Worm (Caenorhabditis elegans) whole organism, late embryonic: ENCODE data around the gene R05H11.2.
A peak's percentile ranks its signal among the peaks of the same experiment; 100 is the strongest.

ENCODE experiments used
- C38D4.7 ChIP-seq: fragments of 200-800 bp; sonication (Bioruptor generic); optimal IDR thresholded peaks from 2 replicates; lab custom pipeline; 2018; ENCODE audit warnings: mild to moderate bottlenecking, missing genetic modification characterization, moderate library complexity, missing compliant biosample characterization
- F13H6.1 ChIP-seq: sonication (generic microtip); optimal IDR thresholded peaks from 2 replicates; lab custom pipeline; 2016; ENCODE audit warnings: missing genetic modification characterization, missing compliant biosample characterization
- K02D7.2 ChIP-seq: sonication (generic microtip); optimal IDR thresholded peaks from 2 replicates; lab custom pipeline; 2017; ENCODE audit warnings: mild to moderate bottlenecking, missing genetic modification characterization, missing compliant biosample characterization
- K09A11.1 ChIP-seq: sonication (generic microtip); optimal IDR thresholded peaks from 2 replicates; lab custom pipeline; 2017; ENCODE audit warnings: antibody characterized with exemption, mild to moderate bottlenecking, missing genetic modification characterization, missing compliant biosample characterization; ENCODE audit not compliant: insufficient read depth
- ahr-1 ChIP-seq: sonication (generic microtip); optimal IDR thresholded peaks from 2 replicates; lab custom pipeline; 2016; ENCODE audit warnings: missing genetic modification characterization, missing compliant biosample characterization
- ceh-19 ChIP-seq: fragments of 200-800 bp; sonication (Bioruptor generic); optimal IDR thresholded peaks from 2 replicates; lab custom pipeline; 2018; ENCODE audit warnings: mild to moderate bottlenecking, missing genetic modification characterization, missing compliant biosample characterization
- ceh-2 ChIP-seq: sonication (generic microtip); optimal IDR thresholded peaks from 2 replicates; lab custom pipeline; 2016; ENCODE audit warnings: missing genotype, missing genetic modification characterization, missing compliant biosample characterization
- ceh-22 ChIP-seq: sonication (generic microtip); optimal IDR thresholded peaks from 2 replicates; lab custom pipeline; 2017; ENCODE audit warnings: missing biosample characterization, missing genetic modification characterization
- ceh-24 ChIP-seq: sonication (generic microtip); optimal IDR thresholded peaks from 2 replicates; lab custom pipeline; 2016; ENCODE audit warnings: mild to moderate bottlenecking, missing genetic modification characterization, missing compliant biosample characterization
- ceh-34 ChIP-seq: sonication (generic microtip); optimal IDR thresholded peaks from 2 replicates; lab custom pipeline; 2016; ENCODE audit warnings: mild to moderate bottlenecking, missing genetic modification characterization, missing compliant biosample characterization
- ceh-45 ChIP-seq: fragments of 200-800 bp; sonication (Bioruptor generic); IDR thresholded peaks from 2 replicates; pipeline ENCODE4 v1.3.6; 2022; ENCODE audit warnings: missing genetic modification reagents, missing genetic modification characterization, missing compliant biosample characterization
- ceh-48 ChIP-seq: sonication (generic microtip); optimal IDR thresholded peaks from 2 replicates; lab custom pipeline; 2016; ENCODE audit warnings: missing genetic modification characterization, inconsistent platforms, missing compliant biosample characterization
- ceh-6 ChIP-seq: fragments of 200-800 bp; sonication (Bioruptor generic); optimal IDR thresholded peaks from 2 replicates; lab custom pipeline; 2018; ENCODE audit warnings: mild to moderate bottlenecking, missing genetic modification characterization, missing compliant biosample characterization
- ceh-9 ChIP-seq: sonication (generic microtip); optimal IDR thresholded peaks from 2 replicates; lab custom pipeline; 2016; ENCODE audit warnings: mild to moderate bottlenecking, missing genetic modification characterization, inconsistent platforms, missing compliant biosample characterization
- dve-1 ChIP-seq: sonication (generic microtip); optimal IDR thresholded peaks from 2 replicates; lab custom pipeline; 2017; ENCODE audit warnings: antibody characterized with exemption, mild to moderate bottlenecking, missing genetic modification characterization, missing compliant biosample characterization
- elt-2 ChIP-seq: sonication (generic microtip); optimal IDR thresholded peaks from 2 replicates; lab custom pipeline; 2016; ENCODE audit warnings: missing genetic modification reagents, missing genetic modification characterization, missing compliant biosample characterization
- eyg-1 ChIP-seq: sonication (generic microtip); optimal IDR thresholded peaks from 2 replicates; lab custom pipeline; 2016; ENCODE audit warnings: missing genotype, missing genetic modification characterization, missing compliant biosample characterization
- fax-1 ChIP-seq: sonication (generic microtip); optimal IDR thresholded peaks from 2 replicates; lab custom pipeline; 2016; ENCODE audit warnings: missing genotype, missing genetic modification characterization, missing compliant biosample characterization
- fkh-6 ChIP-seq: sonication (generic microtip); optimal IDR thresholded peaks from 2 replicates; lab custom pipeline; 2016; ENCODE audit warnings: missing genetic modification characterization, missing compliant biosample characterization
- hlh-15 ChIP-seq: sonication (generic microtip); optimal IDR thresholded peaks from 2 replicates; lab custom pipeline; 2016; ENCODE audit warnings: missing genetic modification characterization, missing compliant biosample characterization
- hlh-30 ChIP-seq: sonication (generic microtip); optimal IDR thresholded peaks from 2 replicates; lab custom pipeline; 2017; ENCODE audit warnings: antibody characterized with exemption, missing genetic modification characterization, missing compliant biosample characterization; ENCODE audit not compliant: insufficient read depth
- madf-2 ChIP-seq: sonication (generic microtip); optimal IDR thresholded peaks from 2 replicates; lab custom pipeline; 2017; ENCODE audit warnings: missing genetic modification characterization, missing compliant biosample characterization
- mec-3 ChIP-seq: sonication (generic microtip); optimal IDR thresholded peaks from 2 replicates; lab custom pipeline; 2016; ENCODE audit warnings: borderline replicate concordance, missing genetic modification characterization, missing compliant biosample characterization
- nfya-1 ChIP-seq: sonication (generic microtip); optimal IDR thresholded peaks from 2 replicates; lab custom pipeline; 2017; ENCODE audit warnings: missing genetic modification characterization, mild to moderate bottlenecking, missing compliant biosample characterization, antibody characterized with exemption, moderate library complexity
- nhr-11 ChIP-seq: fragments of 150-350 bp; optimal IDR thresholded peaks from 2 replicates; lab custom pipeline; 2014; ENCODE audit warnings: missing biosample characterization, missing genetic modification characterization
- pat-9 ChIP-seq: fragments of 200-800 bp; sonication (Bioruptor generic); optimal IDR thresholded peaks from 2 replicates; lab custom pipeline; 2018; ENCODE audit warnings: mild to moderate bottlenecking, missing genetic modification characterization, moderate library complexity, missing compliant biosample characterization
- pax-1 ChIP-seq: fragments of 150-350 bp; optimal IDR thresholded peaks from 2 replicates; lab custom pipeline; 2014; ENCODE audit warnings: missing biosample characterization, missing genetic modification characterization
- pha-2 ChIP-seq: sonication (generic microtip); optimal IDR thresholded peaks from 2 replicates; lab custom pipeline; 2017; ENCODE audit warnings: mild to moderate bottlenecking, missing genetic modification characterization, missing compliant biosample characterization
- pha-4 ChIP-seq: fragments of 150-350 bp; optimal IDR thresholded peaks from 2 replicates; lab custom pipeline; 2018; ENCODE audit warnings: missing biosample characterization, missing genetic modification reagents, missing genetic modification characterization
- pros-1 ChIP-seq: fragments of 150-350 bp; optimal IDR thresholded peaks from 2 replicates; lab custom pipeline; 2014; ENCODE audit warnings: missing biosample characterization, missing genetic modification reagents, missing genetic modification characterization
- ref-2 ChIP-seq: sonication (generic microtip); optimal IDR thresholded peaks from 2 replicates; lab custom pipeline; 2016; ENCODE audit warnings: missing genetic modification characterization, missing compliant biosample characterization
- rnt-1 ChIP-seq: sonication (generic microtip); optimal IDR thresholded peaks from 2 replicates; lab custom pipeline; 2016; ENCODE audit warnings: missing genetic modification characterization, missing compliant biosample characterization
- sdc-2 ChIP-seq: sonication (generic microtip); optimal IDR thresholded peaks from 2 replicates; lab custom pipeline; 2016; ENCODE audit warnings: missing genotype, missing genetic modification characterization, missing compliant biosample characterization
- sox-4 ChIP-seq: sonication (generic microtip); optimal IDR thresholded peaks from 2 replicates; lab custom pipeline; 2017; ENCODE audit warnings: mild to moderate bottlenecking, missing genetic modification characterization, inconsistent platforms, missing compliant biosample characterization
- syd-9 ChIP-seq: sonication (generic microtip); optimal IDR thresholded peaks from 2 replicates; lab custom pipeline; 2016; ENCODE audit warnings: mild to moderate bottlenecking, missing genetic modification characterization, moderate library complexity, missing compliant biosample characterization
- tbx-2 ChIP-seq: sonication (generic microtip); optimal IDR thresholded peaks from 2 replicates; lab custom pipeline; 2016; ENCODE audit warnings: missing genetic modification characterization, missing compliant biosample characterization
- unc-42 ChIP-seq: sonication (generic microtip); optimal IDR thresholded peaks from 2 replicates; lab custom pipeline; 2016; ENCODE audit warnings: missing genotype, missing genetic modification characterization, missing compliant biosample characterization
- unc-55 ChIP-seq: sonication (generic microtip); optimal IDR thresholded peaks from 2 replicates; lab custom pipeline; 2017; ENCODE audit warnings: missing biosample characterization, missing genetic modification reagents, missing genetic modification characterization
- unc-86 ChIP-seq: sonication (generic microtip); optimal IDR thresholded peaks from 2 replicates; lab custom pipeline; 2016; ENCODE audit warnings: missing genetic modification characterization, missing compliant biosample characterization
- ztf-16 ChIP-seq: sonication (generic microtip); optimal IDR thresholded peaks from 2 replicates; lab custom pipeline; 2017; ENCODE audit warnings: missing genetic modification characterization, missing compliant biosample characterization

Gene R05H11.2

ce11 chrIII:6819322-6819901 is 21.3 kb downstream of the R05H11.2 start, which contains the start of gene F28F5.6:
Gene F28F5.6 (minus strand): TSS chrIII:6819372.
- TF ChIP-seq unc-42 (tag; lab: Kevin White, UChicago) (no peak), tbx-2 (tag; lab: Kevin White, UChicago) (no peak), dve-1 (tag; lab: Kevin White, UChicago) (no peak), K09A11.1 (tag; lab: Kevin White, UChicago) (no peak), ref-2 (tag; lab: Kevin White, UChicago) (no peak), pax-1 (tag; lab: Kevin White, UChicago) (no peak), elt-2 (tag; lab: Kevin White, UChicago) (peak; percentile 68)

DNA sequence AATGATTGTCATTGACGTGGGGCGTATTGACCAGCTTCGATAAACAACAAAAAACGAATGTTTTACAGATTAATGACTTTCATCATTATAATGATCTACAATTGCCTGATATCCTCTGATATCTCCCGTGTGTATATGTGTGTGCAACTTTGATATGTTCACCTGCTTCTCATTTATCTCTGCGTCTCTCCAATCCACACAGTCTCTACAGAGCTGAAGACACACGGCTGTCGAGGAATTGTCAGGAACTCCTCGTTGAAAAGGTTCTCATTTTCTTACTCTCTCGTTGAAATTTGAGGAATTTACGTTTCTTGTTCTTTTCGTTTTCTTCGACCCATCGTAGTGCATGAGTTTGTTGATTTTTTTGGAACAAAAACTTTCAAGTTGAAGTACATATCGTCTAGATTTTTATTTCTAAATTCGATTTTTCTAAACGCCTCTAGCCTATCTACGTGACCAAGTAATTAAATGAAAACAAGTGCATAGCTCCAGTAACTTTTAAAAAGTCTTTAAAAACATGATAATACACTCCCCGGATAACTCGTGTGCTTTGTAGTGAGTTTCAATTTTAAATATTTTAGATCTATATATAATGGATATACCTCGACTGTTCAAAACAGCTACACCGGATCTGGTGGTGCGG is 22.4 kb downstream of the R05H11.2 start, which contains the start of gene ten-1:
TSS of gene ten-1 (plus strand) at position 593 of the 643 bp plus-strand sequence.
- TF ChIP-seq unc-55 (GFP tag; lab: Kevin White, UChicago) (peak; percentile 69), pha-2 (tag; lab: Kevin White, UChicago) (no peak)
- TF ChIP-seq, all 69 proteins: peak for 1

DNA sequence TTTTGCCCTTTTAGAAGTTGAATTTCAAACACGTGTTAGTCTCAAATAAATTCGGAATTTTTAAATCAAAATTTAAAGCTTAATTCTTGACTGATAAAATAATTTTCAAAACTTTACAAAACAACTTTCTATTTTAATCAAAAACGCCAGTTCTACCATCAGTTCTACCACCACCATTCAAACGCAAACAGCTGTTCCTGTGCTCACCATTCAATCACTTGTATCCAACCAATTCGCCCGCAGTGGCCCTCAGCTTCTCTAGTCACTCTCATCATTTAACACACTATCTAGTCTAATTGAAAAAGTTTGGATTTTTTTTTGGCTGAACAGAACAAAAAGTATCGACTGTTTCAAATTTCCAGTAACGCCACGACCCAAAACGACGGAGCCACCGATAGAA is 24.7 kb downstream of the R05H11.2 start:
- TF ChIP-seq hlh-15 (tag; lab: Kevin White, UChicago) = no peak
- TF ChIP-seq elt-2 (tag; lab: Kevin White, UChicago) = no peak
- TF ChIP-seq rnt-1 (tag; lab: Kevin White, UChicago) = no peak
- TF ChIP-seq mec-3 = no peak
- TF ChIP-seq ceh-22 (tag; lab: Kevin White, UChicago) = no peak
- TF ChIP-seq ahr-1 (tag; lab: Kevin White, UChicago) = no peak
- TF ChIP-seq pat-9 (tag; lab: Kevin White, UChicago) = no peak
- no peak for TF ChIP-seq unc-42 (tag; lab: Kevin White, UChicago)

ce11 chrIII:6826137-6826536 is 28.0 kb downstream of the R05H11.2 start:
- TF ChIP-seq F13H6.1 (tag; lab: Kevin White, UChicago) = no peak
- no peak for TF ChIP-seq K02D7.2 (tag; lab: Kevin White, UChicago)
- TF ChIP-seq madf-2 = no peak
- no peak for TF ChIP-seq ceh-24 (tag; lab: Kevin White, UChicago)
- TF ChIP-seq fax-1 (tag; lab: Kevin White, UChicago) = no peak
- no peak for TF ChIP-seq sdc-2
- TF ChIP-seq hlh-30 (tag; lab: Kevin White, UChicago) = peak; percentile 24
- TF ChIP-seq pros-1 = no peak
- TF ChIP-seq ceh-19 = no peak
- peak; percentile 50 for TF ChIP-seq elt-2 (tag; lab: Kevin White, UChicago)
- TF ChIP-seq, all 69 proteins: peak for 2

DNA sequence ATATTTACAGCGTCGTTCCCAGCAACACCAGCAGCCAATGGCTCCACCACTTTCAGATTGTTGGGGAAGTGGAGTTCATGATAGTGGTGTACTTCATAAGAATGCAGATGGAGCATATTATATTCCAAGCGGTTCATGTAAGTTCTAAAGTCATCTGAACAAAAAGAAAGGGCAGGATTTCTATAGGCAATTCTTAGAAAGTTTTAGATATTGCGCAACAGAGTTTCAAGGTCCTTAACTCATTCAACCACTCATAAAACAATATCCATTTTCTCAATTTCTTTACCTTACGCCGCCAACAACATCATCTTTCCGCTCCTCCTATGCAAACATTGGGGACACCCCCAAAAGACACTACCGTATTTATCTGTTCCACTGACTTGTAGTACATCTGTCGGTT is 33.2 kb downstream of the R05H11.2 start:
- TF ChIP-seq ztf-16 (tag; lab: Kevin White, UChicago) (no peak), ceh-22 (tag; lab: Kevin White, UChicago) (no peak), K09A11.1 (tag; lab: Kevin White, UChicago) (no peak), K02D7.2 (tag; lab: Kevin White, UChicago) (no peak), ceh-9 (tag; lab: Kevin White, UChicago) (no peak), ceh-2 (tag; lab: Kevin White, UChicago) (no peak), ceh-34 (tag; lab: Kevin White, UChicago) (peak; percentile 7), C38D4.7 (GFP tag; lab: Kevin White, UChicago) (no peak)

- TF ChIP-seq C38D4.7 (GFP tag; lab: Kevin White, UChicago) (no peak), syd-9 (tag; lab: Kevin White, UChicago) (no peak), sox-4 (tag; lab: Kevin White, UChicago) (no peak), ceh-45 (GFP tag; lab: Robert Waterston, UW) (no peak), pha-4 (tag; lab: Kevin White, UChicago) (no peak), pros-1 (no peak), ceh-6 (GFP tag; lab: Kevin White, UChicago) (no peak), ceh-48 (tag; lab: Kevin White, UChicago) (no peak), eyg-1 (tag; lab: Kevin White, UChicago) (no peak), nfya-1 (tag; lab: Kevin White, UChicago) (no peak), ceh-24 (tag; lab: Kevin White, UChicago) (no peak), fkh-6 (no peak), nhr-11 (tag; lab: Kevin White, UChicago) (no peak), unc-86 (tag; lab: Kevin White, UChicago) (no peak)
These were observed 39.2 kb downstream of the R05H11.2 start for ce11 chrIII:6837320-6837719.
